Worm (Caenorhabditis elegans) whole organism, early embryonic: ENCODE measurements around the gene sma-3.

Source experiments
- F13C5.2 ChIP-seq: sonication (generic microtip); optimal IDR thresholded peaks from 2 replicates; lab custom pipeline; 2017; ENCODE audit warnings: mild to moderate bottlenecking, missing genetic modification characterization, inconsistent platforms, missing compliant biosample characterization
- aly-1 ChIP-seq: sonication (generic microtip); optimal IDR thresholded peaks from 2 replicates; lab custom pipeline; 2016; ENCODE audit warnings: missing genetic modification characterization, missing compliant biosample characterization
- ama-1 ChIP-seq: fragments of 150-350 bp; optimal IDR thresholded peaks from 2 replicates; lab custom pipeline; 2014
- ets-7 ChIP-seq: sonication (generic microtip); optimal IDR thresholded peaks from 2 replicates; lab custom pipeline; 2016; ENCODE audit warnings: missing genotype, missing genetic modification characterization, missing compliant biosample characterization
- flt-1 ChIP-seq: fragments of 200-800 bp; sonication (Bioruptor generic); IDR thresholded peaks from 2 replicates; pipeline ENCODE4 v1.3.6; 2022; ENCODE audit warnings: missing genetic modification characterization, missing compliant biosample characterization
- hmbx-1 ChIP-seq: sonication (generic microtip); optimal IDR thresholded peaks from 2 replicates; lab custom pipeline; 2016; ENCODE audit warnings: mild to moderate bottlenecking, missing genetic modification characterization, missing compliant biosample characterization
- hmg-4 ChIP-seq: fragments of 200-800 bp; sonication (Bioruptor generic); optimal IDR thresholded peaks from 2 replicates; lab custom pipeline; 2018; ENCODE audit warnings: mild to moderate bottlenecking, missing genetic modification characterization, missing compliant biosample characterization
- hnd-1 ChIP-seq: sonication (generic microtip); optimal IDR thresholded peaks from 2 replicates; lab custom pipeline; 2016; ENCODE audit warnings: missing genetic modification characterization, missing compliant biosample characterization
- pes-1 ChIP-seq: fragments of 200-800 bp; sonication (Bioruptor generic); IDR thresholded peaks from 2 replicates; pipeline ENCODE4 v1.3.6; 2022; ENCODE audit warnings: missing genetic modification reagents, missing genetic modification characterization, missing compliant biosample characterization
- sea-1 ChIP-seq: fragments of 200-800 bp; sonication (Bioruptor generic); conservative IDR thresholded peaks from 2 replicates; pipeline ENCODE4 v1.3.6; 2022; ENCODE audit warnings: missing genetic modification characterization, missing compliant biosample characterization
- tbx-37 ChIP-seq: fragments of 200-800 bp; sonication (Bioruptor generic); conservative IDR thresholded peaks from 2 replicates; pipeline ENCODE4 v1.3.6; 2022; ENCODE audit warnings: missing genetic modification reagents, missing genetic modification characterization, missing compliant biosample characterization
- tra-4 ChIP-seq: sonication (generic microtip); optimal IDR thresholded peaks from 2 replicates; lab custom pipeline; 2017; ENCODE audit warnings: missing genetic modification characterization, missing compliant biosample characterization

ce11 chrIII:6837320-6837719 lies 26.4 kb downstream of the sma-3 start:
- TF ChIP-seq ama-1 (lab: Kevin White, UChicago) (no peak), tbx-37 (GFP tag; lab: Robert Waterston, UW) (no peak), hmbx-1 (tag; lab: Kevin White, UChicago) (no peak), hmg-4 (GFP tag; lab: Kevin White, UChicago) (no peak), sea-1 (GFP tag; lab: Robert Waterston, UW) (no peak), flt-1 (GFP tag; lab: Robert Waterston, UW) (no peak), aly-1 (tag; lab: Kevin White, UChicago) (no peak), F13C5.2 (no peak), pes-1 (GFP tag; lab: Robert Waterston, UW) (no peak), ets-7 (tag; lab: Kevin White, UChicago) (no peak), hnd-1 (tag; lab: Kevin White, UChicago) (no peak), tra-4 (tag; lab: Kevin White, UChicago) (no peak)
